Worm (Caenorhabditis elegans) whole organism, L3 larva: Measurements from ENCODE around the gene grl-20.

ENCODE experiments used
- egl-27 ChIP-seq: sonication (generic microtip); optimal IDR thresholded peaks from 4 replicates; lab custom pipeline; 2017; ENCODE audit warnings: missing biosample characterization, missing genetic modification reagents, missing genetic modification characterization
- nhr-11 ChIP-seq: fragments of 150-350 bp; optimal IDR thresholded peaks from 2 replicates; lab custom pipeline; 2014; ENCODE audit warnings: missing biosample characterization, missing genetic modification characterization
- nhr-28 ChIP-seq: fragments of 150-350 bp; optimal IDR thresholded peaks from 2 replicates; lab custom pipeline; 2014; ENCODE audit warnings: missing biosample characterization, missing genetic modification characterization
- snpc-4 ChIP-seq: fragments of 150-350 bp; optimal IDR thresholded peaks from 2 replicates; lab custom pipeline; 2014; ENCODE audit warnings: missing biosample characterization, missing genetic modification characterization
- unc-62 ChIP-seq: fragments of 150-350 bp; sonication (generic microtip); optimal IDR thresholded peaks from 4 replicates; lab custom pipeline; 2014; ENCODE audit warnings: missing biosample characterization, missing genetic modification reagents, missing genetic modification characterization

- no peak for TF ChIP-seq egl-27 (tag; lab: Kevin White, UChicago)
- no peak for TF ChIP-seq nhr-28 (tag; lab: Kevin White, UChicago)
- no peak for TF ChIP-seq nhr-11 (tag; lab: Kevin White, UChicago)
- TF ChIP-seq unc-62, result no peak
- no peak for TF ChIP-seq snpc-4 (tag; lab: Kevin White, UChicago)
These were observed 44.2 kb upstream of the grl-20 start for ce11 chrIV:2172880-2173279.
